Fruit fly (Drosophila melanogaster) whole organism, embryonic: Measurements from ENCODE around the gene Vm34Ca.

Experiments used
- Atf6 ChIP-seq: fragments of 200-800 bp; sonication (Bioruptor generic); IDR thresholded peaks from 2 replicates; pipeline ENCODE4 v1.3.6; 2022; ENCODE audit warnings: missing biosample characterization, missing genetic modification characterization
- CG11247 ChIP-seq: fragments of 200-800 bp; sonication (Bioruptor generic); IDR thresholded peaks from 2 replicates; pipeline ENCODE4 v1.3.6; 2022; ENCODE audit warnings: missing biosample characterization, missing genetic modification characterization
- CG11723 ChIP-seq: fragments of 200-800 bp; sonication (Bioruptor generic); optimal IDR thresholded peaks from 2 replicates; lab custom pipeline; 2017; ENCODE audit warnings: missing biosample characterization, mild to moderate bottlenecking, missing genetic modification characterization
- CG12071 ChIP-seq: fragments of 200-800 bp; sonication (Bioruptor generic); optimal IDR thresholded peaks from 3 replicates; lab custom pipeline; 2018; ENCODE audit warnings: missing biosample characterization, mild to moderate bottlenecking, missing genetic modification characterization
- CG13123 ChIP-seq: fragments of 200-800 bp; sonication (Bioruptor generic); optimal IDR thresholded peaks from 2 replicates; lab custom pipeline; 2016; ENCODE audit warnings: missing biosample characterization, missing genetic modification characterization
- CG13894 ChIP-seq: fragments of 200-800 bp; sonication (Bioruptor generic); optimal IDR thresholded peaks from 3 replicates; lab custom pipeline; 2018; ENCODE audit warnings: missing biosample characterization, mild to moderate bottlenecking, missing genetic modification characterization, moderate library complexity
- CG14050 ChIP-seq: fragments of 200-800 bp; sonication (Bioruptor generic); IDR thresholded peaks from 3 replicates; pipeline ENCODE4 v1.3.6; 2022; ENCODE audit warnings: missing biosample characterization, missing genetic modification characterization
- CG2116 ChIP-seq: fragments of 200-800 bp; sonication (Bioruptor generic); optimal IDR thresholded peaks from 3 replicates; lab custom pipeline; 2018; ENCODE audit warnings: missing biosample characterization, mild to moderate bottlenecking, missing genetic modification characterization
- CG31224 ChIP-seq: fragments of 200-800 bp; sonication (Bioruptor generic); IDR thresholded peaks from 2 replicates; pipeline ENCODE4 v1.3.6; 2022; ENCODE audit warnings: missing biosample characterization, missing genetic modification characterization
- CG31365 ChIP-seq: fragments of 200-800 bp; sonication (Bioruptor generic); optimal IDR thresholded peaks from 2 replicates; lab custom pipeline; 2018; ENCODE audit warnings: missing biosample characterization, mild to moderate bottlenecking, missing genetic modification characterization
- CG3281 ChIP-seq: fragments of 200-800 bp; sonication (Bioruptor generic); optimal IDR thresholded peaks from 3 replicates; lab custom pipeline; 2017; ENCODE audit warnings: missing biosample characterization, mild to moderate bottlenecking, missing genetic modification characterization
- CG4328 ChIP-seq: fragments of 200-800 bp; sonication (Bioruptor generic); optimal IDR thresholded peaks from 3 replicates; lab custom pipeline; 2017; ENCODE audit warnings: missing biosample characterization, missing genetic modification reagents, missing genetic modification characterization
- CG4707 ChIP-seq: fragments of 200-800 bp; sonication (Bioruptor generic); optimal IDR thresholded peaks from 2 replicates; lab custom pipeline; 2018; ENCODE audit warnings: missing biosample characterization, mild to moderate bottlenecking, missing genetic modification characterization, moderate library complexity
- CG5180 ChIP-seq: fragments of 200-800 bp; sonication (Bioruptor generic); optimal IDR thresholded peaks from 3 replicates; lab custom pipeline; 2017; ENCODE audit warnings: missing biosample characterization, missing genetic modification characterization, mild to moderate bottlenecking, moderate library complexity, missing genetic modification reagents
- CG6254 ChIP-seq: fragments of 200-800 bp; sonication (Bioruptor generic); optimal IDR thresholded peaks from 3 replicates; lab custom pipeline; 2017; ENCODE audit warnings: mild to moderate bottlenecking, missing biosample characterization, missing genetic modification reagents, missing genetic modification characterization
- CG7963 ChIP-seq: fragments of 200-800 bp; sonication (Bioruptor generic); IDR thresholded peaks from 3 replicates; pipeline ENCODE4 v1.3.6; 2022; ENCODE audit warnings: missing biosample characterization, missing genetic modification characterization; ENCODE audit not compliant: partially characterized antibody
- CHES-1-like ChIP-seq: fragments of 200-800 bp; sonication (Bioruptor generic); optimal IDR thresholded peaks from 2 replicates; lab custom pipeline; 2016; ENCODE audit warnings: missing biosample characterization, missing genetic modification characterization
- Camta ChIP-seq: fragments of 200-800 bp; sonication (Bioruptor generic); optimal IDR thresholded peaks from 2 replicates; lab custom pipeline; 2016; ENCODE audit warnings: missing biosample characterization, missing genetic modification characterization
- Deaf1 ChIP-seq: fragments of 200-800 bp; optimal IDR thresholded peaks from 3 replicates; lab custom pipeline; 2019; ENCODE audit warnings: missing biosample characterization, mild to moderate bottlenecking, missing genetic modification characterization, moderate library complexity
- Dfd ChIP-seq, 2 experiments: fragments of >200 bp; optimal IDR thresholded peaks; 2 replicates each; lab custom pipeline; 2017; ENCODE audit warnings: missing biosample characterization in 2 of 2, missing genetic modification characterization in 2 of 2
- Doc3 ChIP-seq: fragments of 200-800 bp; sonication (Bioruptor generic); IDR thresholded peaks from 3 replicates; pipeline ENCODE4 v1.3.6; 2022; ENCODE audit warnings: missing biosample characterization, missing genetic modification characterization; ENCODE audit not compliant: partially characterized antibody
- Ets97D ChIP-seq: fragments of 200-800 bp; sonication (Bioruptor generic); optimal IDR thresholded peaks from 3 replicates; lab custom pipeline; 2016; ENCODE audit warnings: missing biosample characterization, missing genetic modification characterization
- Gsc ChIP-seq: fragments of 200-800 bp; sonication (Bioruptor generic); IDR thresholded peaks from 2 replicates; pipeline ENCODE4 v1.3.6; 2022; ENCODE audit warnings: missing biosample characterization, missing genetic modification characterization
- Hr39 ChIP-seq: fragments of >200 bp; optimal IDR thresholded peaks from 2 replicates; lab custom pipeline; 2017
- Hr78 ChIP-seq, 2 experiments: fragments of 200-800 bp in 1 of 2; fragments of >200 bp in 1 of 2; sonication (Bioruptor generic) in 1 of 2; optimal IDR thresholded peaks; 2 replicates each; lab custom pipeline; 2017 to 2019; ENCODE audit warnings: missing biosample characterization in 2 of 2, missing genetic modification characterization in 2 of 2, mild to moderate bottlenecking in 1 of 2, moderate library complexity in 1 of 2
- Lhr ChIP-seq: fragments of 200-800 bp; sonication (Bioruptor generic); optimal IDR thresholded peaks from 3 replicates; lab custom pipeline; 2017; ENCODE audit warnings: mild to moderate bottlenecking, missing biosample characterization, missing genetic modification reagents, missing genetic modification characterization
- Mes4 ChIP-seq: fragments of 200-800 bp; sonication (Bioruptor generic); optimal IDR thresholded peaks from 2 replicates; lab custom pipeline; 2016; ENCODE audit warnings: missing biosample characterization, missing genetic modification characterization
- Nf-YB ChIP-seq: fragments of 200-800 bp; sonication (Bioruptor generic); optimal IDR thresholded peaks from 3 replicates; lab custom pipeline; 2019; ENCODE audit warnings: missing biosample characterization, mild to moderate bottlenecking, missing genetic modification characterization, moderate library complexity
- Ravus ChIP-seq: fragments of 200-800 bp; sonication (Bioruptor generic); IDR thresholded peaks from 2 replicates; pipeline ENCODE4 v1.3.6; 2022; ENCODE audit warnings: missing biosample characterization, missing genetic modification characterization
- Tbp ChIP-seq: fragments of >200 bp; optimal IDR thresholded peaks from 2 replicates; lab custom pipeline; 2018; ENCODE audit warnings: missing biosample characterization, missing genetic modification characterization
- Trl ChIP-seq, 3 experiments: fragments of >200 bp in 2 of 3; fragments of 200-800 bp in 1 of 3; sonication (Bioruptor generic) in 1 of 3; optimal IDR thresholded peaks; 2 replicates in 1 of 3; 3 replicates in 2 of 3; lab custom pipeline; 2016 to 2017; ENCODE audit warnings: missing biosample characterization in 1 of 3, missing genetic modification characterization in 1 of 3
- Vsx1 ChIP-seq: fragments of 200-800 bp; sonication (Bioruptor generic); optimal IDR thresholded peaks from 2 replicates; lab custom pipeline; 2017; ENCODE audit warnings: missing biosample characterization, mild to moderate bottlenecking, missing genetic modification characterization, missing genetic modification reagents
- ab ChIP-seq: fragments of 200-800 bp; sonication (Bioruptor generic); optimal IDR thresholded peaks from 2 replicates; lab custom pipeline; 2016; ENCODE audit warnings: missing biosample characterization, missing genetic modification characterization
- bab2 ChIP-seq: fragments of 200-800 bp; sonication (Bioruptor generic); optimal IDR thresholded peaks from 2 replicates; lab custom pipeline; 2016; ENCODE audit warnings: missing biosample characterization, missing genetic modification characterization
- dan ChIP-seq: fragments of 200-800 bp; sonication (Bioruptor generic); IDR thresholded peaks from 2 replicates; pipeline ENCODE4 v1.3.6; 2022; ENCODE audit warnings: missing biosample characterization, missing genetic modification characterization
- dm ChIP-seq: fragments of 200-800 bp; sonication (Bioruptor generic); optimal IDR thresholded peaks from 3 replicates; lab custom pipeline; 2016; ENCODE audit warnings: missing biosample characterization, missing genetic modification characterization
- h ChIP-seq: fragments of >200 bp; optimal IDR thresholded peaks from 2 replicates; lab custom pipeline; 2017
- insv ChIP-seq, 2 experiments: fragments of 200-800 bp; sonication (Bioruptor generic); optimal IDR thresholded peaks; 3 replicates each; lab custom pipeline; 2016 to 2018; ENCODE audit warnings: missing biosample characterization in 2 of 2, missing genetic modification characterization in 2 of 2
- lbe ChIP-seq: fragments of 200-800 bp; sonication (Bioruptor generic); optimal IDR thresholded peaks from 2 replicates; lab custom pipeline; 2016; ENCODE audit warnings: missing biosample characterization, mild to moderate bottlenecking, missing genetic modification characterization
- lov ChIP-seq, 2 experiments: fragments of 200-800 bp in 1 of 2; fragments of >200 bp in 1 of 2; sonication (Bioruptor generic) in 1 of 2; IDR thresholded peaks in 1 of 2; optimal IDR thresholded peaks in 1 of 2; 2 replicates in 1 of 2; 3 replicates in 1 of 2; pipeline versions ENCODE4 v1.3.6 to Lab custom; 2017 to 2022; ENCODE audit warnings: missing biosample characterization in 1 of 2, missing genetic modification characterization in 1 of 2
- org-1 ChIP-seq: fragments of 200-800 bp; sonication (Bioruptor generic); optimal IDR thresholded peaks from 2 replicates; lab custom pipeline; 2017; ENCODE audit warnings: missing biosample characterization, missing genetic modification characterization
- phol ChIP-seq: fragments of 200-800 bp; sonication (Bioruptor generic); optimal IDR thresholded peaks from 3 replicates; lab custom pipeline; 2018; ENCODE audit warnings: missing biosample characterization, mild to moderate bottlenecking, missing genetic modification characterization, moderate library complexity
- pros ChIP-seq: fragments of 200-800 bp; sonication (Bioruptor generic); optimal IDR thresholded peaks from 3 replicates; lab custom pipeline; 2019; ENCODE audit warnings: missing biosample characterization, mild to moderate bottlenecking, missing genetic modification characterization, moderate library complexity
- schlank ChIP-seq: fragments of 200-800 bp; sonication (Bioruptor generic); optimal IDR thresholded peaks from 2 replicates; lab custom pipeline; 2018; ENCODE audit warnings: missing biosample characterization, mild to moderate bottlenecking, missing genetic modification characterization
- sens ChIP-seq: fragments of 200-800 bp; sonication (Bioruptor generic); peaks from one replicate; lab custom pipeline; 2016; ENCODE audit warnings: missing biosample characterization, missing genetic modification characterization
- sr ChIP-seq: fragments of 200-800 bp; sonication (Bioruptor generic); IDR thresholded peaks from 3 replicates; pipeline ENCODE4 v1.3.6; 2022; ENCODE audit warnings: missing biosample characterization, missing genetic modification characterization
- zf30C ChIP-seq: fragments of 200-800 bp; sonication (Bioruptor generic); optimal IDR thresholded peaks from 3 replicates; lab custom pipeline; 2018; ENCODE audit warnings: missing biosample characterization, mild to moderate bottlenecking, missing genetic modification characterization
- zfh2 ChIP-seq: fragments of 200-800 bp; sonication (Bioruptor generic); optimal IDR thresholded peaks from 2 replicates; lab custom pipeline; 2016; ENCODE audit warnings: missing biosample characterization, missing genetic modification characterization

Gene Vm34Ca

dm6 chr2L:13414525-13415481 is 3.4 kb upstream of the Vm34Ca start, which contains the start of the genes CG16956, CG42784 and CG43850 (continued):
- TF ChIP-seq dan (GFP tag; lab: Robert Waterston, UW) = no peak
- TF ChIP-seq Dfd (GFP tag; optimal IDR thresholded peaks at IDR 0.05; lab: Kevin White, UChicago) = no peak
- TF ChIP-seq Lhr = no peak
- no peak for TF ChIP-seq lov (optimal IDR thresholded peaks at IDR 0.05; lab: Kevin White, UChicago)
- TF ChIP-seq lov (GFP tag; IDR thresholded peaks at IDR 0.05; lab: Robert Waterston, UW) = peak; percentile 53; the same call in 1 of the 3 replicates
- no peak for TF ChIP-seq lbe (GFP tag; lab: Kevin White, UChicago)
- TF ChIP-seq CG31365 (tag; lab: Kevin White, UChicago) = peak; percentile 78
- no peak for TF ChIP-seq Camta
- TF ChIP-seq Ravus = no peak
- TF ChIP-seq sr (GFP tag; lab: Robert Waterston, UW) = no peak; the same call in 2 of the 3 replicates
- no peak for TF ChIP-seq dm (GFP tag; lab: Kevin White, UChicago)
- TF ChIP-seq Trl (optimal IDR thresholded peaks at IDR 0.05; lab: Kevin White, UChicago) = peak; percentile 39 to 64
- peak; percentile 24 for TF ChIP-seq Trl (GFP tag; optimal IDR thresholded peaks at IDR 0.05; lab: Kevin White, UChicago)
- TF ChIP-seq CG11723 (GFP tag; lab: Kevin White, UChicago) = peak; percentile 42
- TF ChIP-seq org-1 = peak; percentile 68
- TF ChIP-seq schlank = peak; percentile 89
- TF ChIP-seq insv (GFP tag; optimal IDR thresholded peaks at IDR 0.05; lab: Kevin White, UChicago) = peak in 1 of 2 experiments; percentile 49
- TF ChIP-seq CG13894 (tag; lab: Kevin White, UChicago) = peak; percentile 74
- TF ChIP-seq zf30C (GFP tag; lab: Kevin White, UChicago) = no peak
- no peak for TF ChIP-seq CG7963 (GFP tag; lab: Robert Waterston, UW)
- TF ChIP-seq CG31224 (GFP tag; lab: Robert Waterston, UW) = peak; percentile 25; the same call in 1 of the 2 replicates
- TF ChIP-seq CG4707 (GFP tag; lab: Kevin White, UChicago) = peak; percentile 53
- TF ChIP-seq CG6254 (GFP tag; lab: Kevin White, UChicago) = no peak
- no peak for TF ChIP-seq h (lab: Kevin White, UChicago)
- TF ChIP-seq CG4328 (GFP tag; lab: Kevin White, UChicago) = peak; percentile 63
- TF ChIP-seq Hr39 (lab: Kevin White, UChicago) = no peak
- TF ChIP-seq Deaf1 (tag; lab: Kevin White, UChicago) = peak; percentile 48
- TF ChIP-seq pros = no peak
- no peak for TF ChIP-seq Tbp (GFP tag; lab: Kevin White, UChicago)
- TF ChIP-seq Ets97D = peak; percentile 97
- TF ChIP-seq Gsc (GFP tag; lab: Robert Waterston, UW) = no peak
- no peak; the same call in 1 of the 2 replicates for TF ChIP-seq CG11247 (GFP tag; lab: Robert Waterston, UW)
- no peak for TF ChIP-seq Doc3
- TF ChIP-seq CHES-1-like (GFP tag; lab: Kevin White, UChicago) = no peak
- no peak for TF ChIP-seq bab2 (GFP tag; lab: Kevin White, UChicago)
- 0 out of 3 replicates have a peak, but pooled peaks have one; percentile 31 for TF ChIP-seq CG14050 (GFP tag; lab: Robert Waterston, UW)
- peak; percentile 65 for TF ChIP-seq Vsx1 (GFP tag; lab: Kevin White, UChicago)
- TF ChIP-seq CG3281 (GFP tag; lab: Kevin White, UChicago) = peak; percentile 89
- TF ChIP-seq ab (GFP tag; lab: Kevin White, UChicago) = no peak
- TF ChIP-seq zfh2 (GFP tag; lab: Kevin White, UChicago) = no peak
- peak; percentile 89 for TF ChIP-seq CG12071
- TF ChIP-seq CG5180 (GFP tag; lab: Kevin White, UChicago) = peak; percentile 51
- peak; percentile 23 for TF ChIP-seq Mes4 (GFP tag; lab: Kevin White, UChicago)
- peak; percentile 64 for TF ChIP-seq Atf6 (GFP tag; lab: Robert Waterston, UW)
- peak; percentile 18 for TF ChIP-seq Nf-YB (GFP tag; lab: Kevin White, UChicago)
- peak; percentile 82 for TF ChIP-seq sens
- TF ChIP-seq phol (tag; lab: Kevin White, UChicago) = no peak
- peak; percentile 40 for TF ChIP-seq CG2116 (GFP tag; lab: Kevin White, UChicago)
- TF ChIP-seq Hr78 (GFP tag; optimal IDR thresholded peaks at IDR 0.05; lab: Kevin White, UChicago) = no peak
- TF ChIP-seq CG13123 (GFP tag; lab: Kevin White, UChicago) = no peak
